Fruit fly (Drosophila melanogaster): ENCODE results near the gene btv.

- TF ChIP-seq Crg-1 (GFP tag; optimal IDR thresholded peaks at IDR 0.05) (no peak), cnc (optimal IDR thresholded peaks at IDR 0.05) (no peak)
These were observed 24.0 kb downstream of the btv start for dm6 chr2L:17958306-17958705.
